Fruit fly (Drosophila melanogaster) whole organism, embryonic: Measurements from ENCODE around the gene Tom.

Experiments used
- BtbVII ChIP-seq: fragments of 200-800 bp; sonication (Bioruptor generic); optimal IDR thresholded peaks from 3 replicates; lab custom pipeline; 2017; ENCODE audit warnings: missing biosample characterization, mild to moderate bottlenecking, missing genetic modification characterization
- CG1024 ChIP-seq: fragments of 200-800 bp; sonication (Bioruptor generic); IDR thresholded peaks from 2 replicates; pipeline ENCODE4 v1.3.6; 2022; ENCODE audit warnings: missing biosample characterization, missing genetic modification characterization
- CG10274 ChIP-seq: fragments of 200-800 bp; sonication (Bioruptor generic); optimal IDR thresholded peaks from 3 replicates; lab custom pipeline; 2017; ENCODE audit warnings: missing biosample characterization, mild to moderate bottlenecking, missing genetic modification characterization
- CG11504 ChIP-seq: fragments of 200-800 bp; sonication (Bioruptor generic); optimal IDR thresholded peaks from 3 replicates; lab custom pipeline; 2019; ENCODE audit warnings: missing biosample characterization, mild to moderate bottlenecking, missing genetic modification characterization, moderate library complexity
- CG12236 ChIP-seq: fragments of 200-800 bp; sonication (Bioruptor generic); optimal IDR thresholded peaks from 2 replicates; lab custom pipeline; 2016; ENCODE audit warnings: missing biosample characterization, missing genetic modification characterization
- CG12391 ChIP-seq: fragments of 200-800 bp; sonication (Bioruptor generic); optimal IDR thresholded peaks from 3 replicates; lab custom pipeline; 2018; ENCODE audit warnings: missing biosample characterization, mild to moderate bottlenecking, missing genetic modification characterization, moderate library complexity
- CG12659 ChIP-seq: fragments of 200-800 bp; sonication (Bioruptor generic); optimal IDR thresholded peaks from 3 replicates; lab custom pipeline; 2017; ENCODE audit warnings: mild to moderate bottlenecking, missing biosample characterization, missing genetic modification reagents, missing genetic modification characterization
- CG12942 ChIP-seq: fragments of 200-800 bp; sonication (Bioruptor generic); optimal IDR thresholded peaks from 3 replicates; lab custom pipeline; 2016; ENCODE audit warnings: missing biosample characterization, missing genetic modification characterization
- CG14860 ChIP-seq: fragments of 200-800 bp; sonication (Bioruptor generic); IDR thresholded peaks from 3 replicates; pipeline ENCODE4 v1.3.6; 2022; ENCODE audit warnings: missing biosample characterization, missing genetic modification characterization; ENCODE audit not compliant: partially characterized antibody
- CG15696 ChIP-seq: fragments of 200-800 bp; sonication (Bioruptor generic); optimal IDR thresholded peaks from 2 replicates; lab custom pipeline; 2019; ENCODE audit warnings: missing biosample characterization, mild to moderate bottlenecking, missing genetic modification characterization, moderate library complexity
- CG1602 ChIP-seq: fragments of 200-800 bp; sonication (Bioruptor generic); optimal IDR thresholded peaks from 3 replicates; lab custom pipeline; 2016; ENCODE audit warnings: missing biosample characterization, missing genetic modification characterization
- CG17361 ChIP-seq: fragments of 200-800 bp; sonication (Bioruptor generic); IDR thresholded peaks from 3 replicates; pipeline ENCODE4 v1.3.6; 2022; ENCODE audit warnings: missing biosample characterization, missing genetic modification characterization
- CG1832 ChIP-seq: fragments of 200-800 bp; sonication (Bioruptor generic); optimal IDR thresholded peaks from 2 replicates; lab custom pipeline; 2017; ENCODE audit warnings: missing biosample characterization, mild to moderate bottlenecking, missing genetic modification characterization, inconsistent platforms
- CG2199 ChIP-seq: fragments of 200-800 bp; sonication (Bioruptor generic); IDR thresholded peaks from 3 replicates; pipeline ENCODE4 v1.3.6; 2022; ENCODE audit warnings: missing biosample characterization, missing genetic modification characterization
- CG30403 ChIP-seq: fragments of 200-800 bp; sonication (Bioruptor generic); optimal IDR thresholded peaks from 3 replicates; lab custom pipeline; 2016; ENCODE audit warnings: missing biosample characterization, missing genetic modification characterization
- CG32767 ChIP-seq: fragments of 200-800 bp; sonication (Bioruptor generic); IDR thresholded peaks from 2 replicates; pipeline ENCODE4 v1.3.6; 2022; ENCODE audit warnings: missing biosample characterization, missing genetic modification characterization
- CG5245 ChIP-seq: fragments of 200-800 bp; sonication (Bioruptor generic); optimal IDR thresholded peaks from 3 replicates; lab custom pipeline; 2016; ENCODE audit warnings: missing biosample characterization, missing genetic modification characterization
- CG6813 ChIP-seq: fragments of 200-800 bp; sonication (Bioruptor generic); optimal IDR thresholded peaks from 2 replicates; lab custom pipeline; 2017; ENCODE audit warnings: missing biosample characterization, missing genetic modification characterization, mild to moderate bottlenecking, moderate library complexity, missing genetic modification reagents
- CG7839 ChIP-seq: fragments of 200-800 bp; sonication (Bioruptor generic); optimal IDR thresholded peaks from 3 replicates; lab custom pipeline; 2018; ENCODE audit warnings: missing biosample characterization, mild to moderate bottlenecking, missing genetic modification characterization, moderate library complexity
- CG7987 ChIP-seq: fragments of 200-800 bp; sonication (Bioruptor generic); optimal IDR thresholded peaks from 2 replicates; lab custom pipeline; 2018; ENCODE audit warnings: missing biosample characterization, mild to moderate bottlenecking, missing genetic modification characterization, moderate library complexity
- Dref ChIP-seq: fragments of 200-800 bp; sonication (Bioruptor generic); IDR thresholded peaks from 2 replicates; pipeline ENCODE4 v1.3.6; 2022; ENCODE audit warnings: missing biosample characterization, missing genetic modification characterization
- Eip74EF ChIP-seq, 2 experiments: fragments of 200-800 bp in 1 of 2; fragments of >200 bp in 1 of 2; sonication (Bioruptor generic) in 1 of 2; optimal IDR thresholded peaks; 2 replicates each; lab custom pipeline; 2017 to 2019; ENCODE audit warnings: missing biosample characterization in 2 of 2, missing genetic modification characterization in 2 of 2, mild to moderate bottlenecking in 1 of 2, moderate library complexity in 1 of 2
- Elba2 ChIP-seq: fragments of 200-800 bp; sonication (Bioruptor generic); optimal IDR thresholded peaks from 3 replicates; lab custom pipeline; 2016; ENCODE audit warnings: missing biosample characterization, missing genetic modification characterization
- Fer1 ChIP-seq: fragments of 200-800 bp; sonication (Bioruptor generic); optimal IDR thresholded peaks from 2 replicates; lab custom pipeline; 2017; ENCODE audit warnings: missing biosample characterization, mild to moderate bottlenecking, missing genetic modification characterization
- H2.0 ChIP-seq: fragments of 200-800 bp; sonication (Bioruptor generic); IDR thresholded peaks from 2 replicates; pipeline ENCODE4 v1.3.6; 2022; ENCODE audit warnings: missing biosample characterization, missing genetic modification characterization
- Hey ChIP-seq: fragments of 200-800 bp; sonication (Bioruptor generic); optimal IDR thresholded peaks from 3 replicates; lab custom pipeline; 2018; ENCODE audit warnings: missing biosample characterization, mild to moderate bottlenecking, missing genetic modification characterization
- Hr39 ChIP-seq: fragments of >200 bp; optimal IDR thresholded peaks from 2 replicates; lab custom pipeline; 2017
- Kr ChIP-seq: fragments of 200-800 bp; sonication (Bioruptor generic); optimal IDR thresholded peaks from 2 replicates; lab custom pipeline; 2017; ENCODE audit warnings: missing biosample characterization, mild to moderate bottlenecking, missing genetic modification characterization
- Max ChIP-seq: fragments of 200-800 bp; sonication (Bioruptor generic); optimal IDR thresholded peaks from 2 replicates; lab custom pipeline; 2016; ENCODE audit warnings: missing biosample characterization, mild to moderate bottlenecking, missing genetic modification characterization
- Mrtf ChIP-seq: fragments of 200-800 bp; sonication (Bioruptor generic); IDR thresholded peaks from 3 replicates; pipeline ENCODE4 v1.3.6; 2022; ENCODE audit warnings: missing biosample characterization, missing genetic modification characterization
- Ravus ChIP-seq: fragments of 200-800 bp; sonication (Bioruptor generic); IDR thresholded peaks from 2 replicates; pipeline ENCODE4 v1.3.6; 2022; ENCODE audit warnings: missing biosample characterization, missing genetic modification characterization
- Sry-δ ChIP-seq: fragments of 200-800 bp; sonication (Bioruptor generic); optimal IDR thresholded peaks from 2 replicates; lab custom pipeline; 2016; ENCODE audit warnings: missing biosample characterization, missing genetic modification characterization
- Stat92E ChIP-seq, 3 experiments: fragments of >200 bp in 2 of 3; fragments of 200-800 bp in 1 of 3; sonication (Bioruptor generic) in 1 of 3; optimal IDR thresholded peaks; 2 replicates each; lab custom pipeline; 2017 to 2019; ENCODE audit warnings: missing biosample characterization in 3 of 3, missing genetic modification characterization in 3 of 3, mild to moderate bottlenecking in 1 of 3, moderate library complexity in 1 of 3
- aop ChIP-seq: fragments of 200-800 bp; sonication (Bioruptor generic); IDR thresholded peaks from 2 replicates; pipeline ENCODE4 v1.3.6; 2022; ENCODE audit warnings: missing biosample characterization, missing genetic modification characterization
- ara ChIP-seq: fragments of 200-800 bp; sonication (Bioruptor generic); IDR thresholded peaks from 2 replicates; pipeline ENCODE4 v1.3.6; 2022; ENCODE audit warnings: missing biosample characterization, missing genetic modification characterization
- crp ChIP-seq, 2 experiments: fragments of 200-800 bp; sonication (Bioruptor generic); optimal IDR thresholded peaks; 2 replicates in 1 of 2; 3 replicates in 1 of 2; lab custom pipeline; 2017; ENCODE audit warnings: missing biosample characterization in 2 of 2, missing genetic modification characterization in 2 of 2, mild to moderate bottlenecking in 1 of 2, moderate library complexity in 1 of 2
- cwo ChIP-seq: fragments of 200-800 bp; sonication (Bioruptor generic); optimal IDR thresholded peaks from 3 replicates; lab custom pipeline; 2017; ENCODE audit warnings: missing biosample characterization, missing genetic modification characterization, mild to moderate bottlenecking, moderate library complexity, missing genetic modification reagents
- fd96Cb ChIP-seq: fragments of 200-800 bp; sonication (Bioruptor generic); optimal IDR thresholded peaks from 2 replicates; lab custom pipeline; 2018; ENCODE audit warnings: missing biosample characterization, mild to moderate bottlenecking, missing genetic modification characterization, moderate library complexity
- fru ChIP-seq: fragments of >200 bp; optimal IDR thresholded peaks from 2 replicates; lab custom pipeline; 2017
- ftz-f1 ChIP-seq: fragments of 200-800 bp; sonication (Bioruptor generic); optimal IDR thresholded peaks from 2 replicates; lab custom pipeline; 2016; ENCODE audit warnings: missing biosample characterization, missing genetic modification characterization
- gcm ChIP-seq: fragments of 200-800 bp; sonication (Bioruptor generic); optimal IDR thresholded peaks from 2 replicates; lab custom pipeline; 2019; ENCODE audit warnings: missing biosample characterization, mild to moderate bottlenecking, missing genetic modification characterization, moderate library complexity
- lab ChIP-seq: fragments of 200-800 bp; sonication (Bioruptor generic); optimal IDR thresholded peaks from 3 replicates; lab custom pipeline; 2017; ENCODE audit warnings: missing biosample characterization, missing genetic modification characterization, mild to moderate bottlenecking, moderate library complexity, missing genetic modification reagents
- lov ChIP-seq, 2 experiments: fragments of 200-800 bp in 1 of 2; fragments of >200 bp in 1 of 2; sonication (Bioruptor generic) in 1 of 2; IDR thresholded peaks in 1 of 2; optimal IDR thresholded peaks in 1 of 2; 2 replicates in 1 of 2; 3 replicates in 1 of 2; pipeline versions ENCODE4 v1.3.6 to Lab custom; 2017 to 2022; ENCODE audit warnings: missing biosample characterization in 1 of 2, missing genetic modification characterization in 1 of 2
- nmo ChIP-seq: fragments of 200-800 bp; sonication (Bioruptor generic); optimal IDR thresholded peaks from 2 replicates; lab custom pipeline; 2018; ENCODE audit warnings: missing biosample characterization, mild to moderate bottlenecking, missing genetic modification characterization, moderate library complexity
- pnt ChIP-seq: fragments of 200-800 bp; sonication (Bioruptor generic); optimal IDR thresholded peaks from 3 replicates; lab custom pipeline; 2016; ENCODE audit warnings: missing biosample characterization, missing genetic modification characterization
- pum ChIP-seq: fragments of 200-800 bp; sonication (Bioruptor generic); optimal IDR thresholded peaks from 2 replicates; lab custom pipeline; 2016; ENCODE audit warnings: missing biosample characterization, missing genetic modification characterization
- ranshi ChIP-seq: fragments of 200-800 bp; sonication (Bioruptor generic); IDR thresholded peaks from 2 replicates; pipeline ENCODE4 v1.3.6; 2022; ENCODE audit warnings: missing biosample characterization, missing genetic modification characterization
- row ChIP-seq: fragments of 200-800 bp; sonication (Bioruptor generic); IDR thresholded peaks from 3 replicates; pipeline ENCODE4 v1.3.6; 2022; ENCODE audit warnings: missing biosample characterization, missing genetic modification characterization
- seq ChIP-seq: fragments of 200-800 bp; sonication (Bioruptor generic); IDR thresholded peaks from 2 replicates; pipeline ENCODE4 v1.3.6; 2022; ENCODE audit warnings: missing biosample characterization, missing genetic modification characterization

Gene Tom

DNA sequence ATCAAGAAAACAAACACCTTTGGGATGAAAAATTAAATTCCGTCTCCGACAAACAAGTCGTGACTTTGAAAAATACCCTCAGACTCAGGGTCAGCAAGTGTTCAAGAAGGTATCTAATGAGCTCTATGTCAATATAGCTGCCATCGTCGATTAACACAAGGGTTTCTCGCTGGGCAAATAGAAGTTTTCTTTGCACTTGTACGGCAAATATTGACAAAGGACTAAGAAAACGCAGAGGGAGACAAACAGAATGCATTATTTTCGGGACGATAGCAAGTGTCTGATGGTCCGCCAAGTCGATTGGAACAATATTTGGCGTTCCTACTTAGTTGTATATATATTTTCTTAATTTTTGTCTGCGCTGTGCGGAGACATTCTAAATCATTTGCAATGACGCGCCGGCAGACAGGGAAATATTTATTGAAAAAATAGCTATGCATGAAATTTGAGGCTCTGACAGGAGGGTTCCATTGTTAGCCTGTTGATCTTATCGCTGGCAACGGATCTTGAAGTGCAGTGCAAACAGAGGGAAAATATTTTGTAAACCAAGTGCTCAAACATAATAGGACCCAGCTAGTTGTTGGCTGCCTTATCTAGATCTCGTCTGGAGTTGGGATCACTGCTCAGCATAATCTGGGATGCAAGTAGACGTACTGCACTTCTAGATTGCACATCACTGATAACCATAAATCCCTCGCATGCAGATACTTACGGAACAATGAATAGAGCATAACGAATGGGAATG lies 12.7 kb upstream of the Tom start (continued):
- TF ChIP-seq Dref (no peak), CG32767 (GFP tag; lab: Robert Waterston, UW) (no peak), Elba2 (GFP tag; lab: Kevin White, UChicago) (peak; percentile 8), ara (no peak; the same call in 1 of the 2 replicates), seq (GFP tag; lab: Robert Waterston, UW) (no peak), row (GFP tag; lab: Robert Waterston, UW) (no peak), aop (GFP tag; lab: Robert Waterston, UW) (no peak), Eip74EF (GFP tag; optimal IDR thresholded peaks at IDR 0.05; lab: Kevin White, UChicago) (no peak), CG17361 (peak; percentile 42; the same call in 2 of the 3 replicates), CG11504 (no peak), CG7839 (no peak), crp (GFP tag; optimal IDR thresholded peaks at IDR 0.05; lab: Kevin White, UChicago) (no peak), lab (GFP tag; lab: Kevin White, UChicago) (no peak), CG1602 (peak; percentile 39), fru (no peak), BtbVII (GFP tag; lab: Kevin White, UChicago) (no peak), CG10274 (no peak), CG14860 (GFP tag; lab: Robert Waterston, UW) (no peak), Kr (GFP tag; lab: Kevin White, UChicago) (peak; percentile 98), CG12942 (GFP tag; lab: Kevin White, UChicago) (peak; percentile 7), H2.0 (GFP tag; lab: Robert Waterston, UW) (no peak), gcm (GFP tag; lab: Kevin White, UChicago) (peak; percentile 40), Fer1 (no peak), pum (GFP tag; lab: Kevin White, UChicago) (no peak), CG12236 (GFP tag; lab: Kevin White, UChicago) (peak; percentile 37), CG7987 (GFP tag; lab: Kevin White, UChicago) (no peak), CG2199 (GFP tag; lab: Robert Waterston, UW) (0 out of 3 replicates have a peak, but pooled peaks have one; percentile 51), CG30403 (no peak), ftz-f1 (GFP tag; lab: Kevin White, UChicago) (no peak), Hey (tag; lab: Kevin White, UChicago) (no peak), Ravus (no peak), nmo (GFP tag; lab: Kevin White, UChicago) (no peak), CG12659 (GFP tag; lab: Kevin White, UChicago) (no peak), CG15696 (tag; lab: Kevin White, UChicago) (peak; percentile 97), cwo (GFP tag; lab: Kevin White, UChicago) (no peak), fd96Cb (tag; lab: Kevin White, UChicago) (no peak), CG6813 (peak; percentile 87), CG12391 (tag; lab: Kevin White, UChicago) (peak; percentile 9), CG1024 (GFP tag; lab: Robert Waterston, UW) (no peak), Sry-δ (GFP tag; lab: Kevin White, UChicago) (no peak), Stat92E (GFP tag; optimal IDR thresholded peaks at IDR 0.05; lab: Kevin White, UChicago) (no peak), CG5245 (GFP tag; lab: Kevin White, UChicago) (no peak), CG1832 (GFP tag; lab: Kevin White, UChicago) (no peak), Hr39 (lab: Kevin White, UChicago) (no peak), ranshi (GFP tag; lab: Robert Waterston, UW) (no peak), Mrtf (GFP tag; lab: Robert Waterston, UW) (no peak), Max (no peak), pnt (no peak), lov (optimal IDR thresholded peaks at IDR 0.05; lab: Kevin White, UChicago) (no peak), lov (GFP tag; IDR thresholded peaks at IDR 0.05; lab: Robert Waterston, UW) (0 out of 3 replicates have a peak, but pooled peaks have one; percentile 7)
